Worm (Caenorhabditis elegans): ENCODE results near the gene tiar-1.

tiar-1 gene

DNA sequence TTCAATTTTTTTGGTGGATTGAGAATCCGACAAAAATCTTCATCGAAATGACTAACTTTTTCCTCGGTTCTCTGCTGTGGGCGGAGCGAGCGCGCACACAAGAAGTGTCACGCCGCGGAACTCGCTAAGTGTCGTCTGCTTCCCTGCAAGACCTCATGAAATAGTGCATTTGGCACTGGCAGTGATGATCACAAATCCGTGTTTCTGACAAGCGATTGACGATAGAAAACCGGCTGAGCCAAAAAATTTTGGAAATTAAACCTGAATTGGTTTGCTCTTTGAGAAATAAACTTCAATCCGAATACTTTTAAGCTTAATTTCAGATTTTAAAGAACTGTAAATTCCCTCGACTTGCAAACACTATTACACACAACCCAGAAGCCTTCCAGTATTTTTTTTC is 13.1 kb downstream of the tiar-1 start (continued):
- no peak for TF ChIP-seq rpc-1 (optimal IDR thresholded peaks at IDR 0.05)
- peak; percentile 4 for TF ChIP-seq rpc-1 (tag; optimal IDR thresholded peaks at IDR 0.05)
- TF ChIP-seq nfya-1 (tag; optimal IDR thresholded peaks at IDR 0.05; ENCODE audit: borderline replicate concordance, insufficient read depth), result no peak
- peak; percentile 71 for TF ChIP-seq repo-1 (tag; optimal IDR thresholded peaks at IDR 0.05)
- peak; percentile 60; the same call in 1 of the 2 replicates for TF ChIP-seq B0336.3 (GFP tag; IDR thresholded peaks at IDR 0.05)
- no peak for TF ChIP-seq Y53F4B.3 (GFP tag; IDR thresholded peaks at IDR 0.05)
- peak; percentile 32 for TF ChIP-seq xnd-1 (tag; optimal IDR thresholded peaks at IDR 0.05)
- no peak for TF ChIP-seq F52B5.7 (tag; optimal IDR thresholded peaks at IDR 0.05)
- TF ChIP-seq ztf-3 (GFP tag; optimal IDR thresholded peaks at IDR 0.05), result no peak
- no peak for TF ChIP-seq sdz-38 (tag; optimal IDR thresholded peaks at IDR 0.05)
- TF ChIP-seq hmg-20 (GFP tag; IDR thresholded peaks at IDR 0.05), result peak; percentile 66
- TF ChIP-seq snpc-1.1 (tag; optimal IDR thresholded peaks at IDR 0.05; ENCODE audit: insufficient read depth), result peak; percentile 98
- TF ChIP-seq nhr-90 (tag; optimal IDR thresholded peaks at IDR 0.05), result no peak
- no peak for TF ChIP-seq egl-18 (GFP tag; IDR thresholded peaks at IDR 0.05)
- TF ChIP-seq hsf-1 (GFP tag; IDR thresholded peaks at IDR 0.05), result 0 out of 2 replicates have a peak, but pooled peaks have one; percentile 20
- TF ChIP-seq ceh-40 (GFP tag; IDR thresholded peaks at IDR 0.05), result no peak
- TF ChIP-seq F23B12.7 (tag; optimal IDR thresholded peaks at IDR 0.05; ENCODE audit: insufficient read depth), result peak; percentile 39
- no peak for TF ChIP-seq dpff-1 (tag; optimal IDR thresholded peaks at IDR 0.05)
- TF ChIP-seq cebp-2 (GFP tag; IDR thresholded peaks at IDR 0.05), result no peak
- peak; percentile 49; the same call in 1 of the 2 replicates for TF ChIP-seq F33H1.4 (GFP tag; IDR thresholded peaks at IDR 0.05)
- no peak for TF ChIP-seq madf-10 (tag; optimal IDR thresholded peaks at IDR 0.05)
- TF ChIP-seq lsl-1 (GFP tag; optimal IDR thresholded peaks at IDR 0.05), result peak; percentile 59
- TF ChIP-seq sea-2 (GFP tag; IDR thresholded peaks at IDR 0.05), result no peak
- no peak for TF ChIP-seq nhr-120 (GFP tag; IDR thresholded peaks at IDR 0.05)
- TF ChIP-seq him-1 (tag; optimal IDR thresholded peaks at IDR 0.05), result peak; percentile 88
- peak; percentile 87 for TF ChIP-seq hmg-1.2 (GFP tag; IDR thresholded peaks at IDR 0.05)
- no peak for TF ChIP-seq die-1 (tag; optimal IDR thresholded peaks at IDR 0.05)
- TF ChIP-seq zfh-2 (GFP tag; conservative IDR thresholded peaks at IDR 0.05), result no peak; the same call in 1 of the 2 replicates
- no peak for TF ChIP-seq F22D6.2 (tag; optimal IDR thresholded peaks at IDR 0.05)
- peak; percentile 9 for TF ChIP-seq ceh-27 (GFP tag; optimal IDR thresholded peaks at IDR 0.05)
- TF ChIP-seq K11D2.4 (GFP tag; IDR thresholded peaks at IDR 0.05), result no peak
- peak; percentile 23 for TF ChIP-seq lin-54 (GFP tag; optimal IDR thresholded peaks at IDR 0.05)
- peak; percentile 68 for TF ChIP-seq dox-1 (GFP tag; IDR thresholded peaks at IDR 0.05)
- no peak for TF ChIP-seq Y79H2A.3 (GFP tag; conservative IDR thresholded peaks at IDR 0.05)
- TF ChIP-seq lin-40 (tag; optimal IDR thresholded peaks at IDR 0.05), result peak; percentile 49
- no peak for TF ChIP-seq B0261.1 (tag; optimal IDR thresholded peaks at IDR 0.05)
- TF ChIP-seq madf-6 (GFP tag; IDR thresholded peaks at IDR 0.05), result peak; percentile 63
- no peak for TF ChIP-seq aptf-3 (GFP tag; IDR thresholded peaks at IDR 0.05)
- TF ChIP-seq nhr-80 (tag; optimal IDR thresholded peaks at IDR 0.05), result peak; percentile 3
- TF ChIP-seq F57A8.1 (GFP tag; optimal IDR thresholded peaks at IDR 0.05), result no peak
- TF ChIP-seq mcd-1 (GFP tag; IDR thresholded peaks at IDR 0.05), result peak; percentile 77
- peak; percentile 23 for TF ChIP-seq chd-7 (tag; optimal IDR thresholded peaks at IDR 0.05)
- no peak for TF ChIP-seq let-607 (tag; optimal IDR thresholded peaks at IDR 0.05)
